Fruit fly (Drosophila melanogaster) whole organism, embryonic: Measurements from ENCODE around the gene CG10803.

Experiments used
- BtbVII ChIP-seq: fragments of 200-800 bp; sonication (Bioruptor generic); optimal IDR thresholded peaks from 3 replicates; lab custom pipeline; 2017; ENCODE audit warnings: missing biosample characterization, mild to moderate bottlenecking, missing genetic modification characterization
- CG11504 ChIP-seq: fragments of 200-800 bp; sonication (Bioruptor generic); optimal IDR thresholded peaks from 3 replicates; lab custom pipeline; 2019; ENCODE audit warnings: missing biosample characterization, mild to moderate bottlenecking, missing genetic modification characterization, moderate library complexity
- CG12391 ChIP-seq: fragments of 200-800 bp; sonication (Bioruptor generic); optimal IDR thresholded peaks from 3 replicates; lab custom pipeline; 2018; ENCODE audit warnings: missing biosample characterization, mild to moderate bottlenecking, missing genetic modification characterization, moderate library complexity
- CG12942 ChIP-seq: fragments of 200-800 bp; sonication (Bioruptor generic); optimal IDR thresholded peaks from 3 replicates; lab custom pipeline; 2016; ENCODE audit warnings: missing biosample characterization, missing genetic modification characterization
- CG13894 ChIP-seq: fragments of 200-800 bp; sonication (Bioruptor generic); optimal IDR thresholded peaks from 3 replicates; lab custom pipeline; 2018; ENCODE audit warnings: missing biosample characterization, mild to moderate bottlenecking, missing genetic modification characterization, moderate library complexity
- CG15269 ChIP-seq: fragments of 200-800 bp; sonication (Bioruptor generic); optimal IDR thresholded peaks from 2 replicates; lab custom pipeline; 2018; ENCODE audit warnings: missing biosample characterization, mild to moderate bottlenecking, missing genetic modification characterization, moderate library complexity
- CG17385 ChIP-seq: fragments of 200-800 bp; sonication (Bioruptor generic); optimal IDR thresholded peaks from 3 replicates; lab custom pipeline; 2018; ENCODE audit warnings: missing biosample characterization, mild to moderate bottlenecking, missing genetic modification characterization
- CG2120 ChIP-seq: fragments of 200-800 bp; sonication (Bioruptor generic); optimal IDR thresholded peaks from 3 replicates; lab custom pipeline; 2016; ENCODE audit warnings: missing biosample characterization, missing genetic modification characterization
- CG31365 ChIP-seq: fragments of 200-800 bp; sonication (Bioruptor generic); optimal IDR thresholded peaks from 2 replicates; lab custom pipeline; 2018; ENCODE audit warnings: missing biosample characterization, mild to moderate bottlenecking, missing genetic modification characterization
- CG32532 ChIP-seq: fragments of 200-800 bp; sonication (Bioruptor generic); IDR thresholded peaks from 2 replicates; pipeline ENCODE4 v1.3.6; 2022; ENCODE audit warnings: missing biosample characterization, missing genetic modification characterization
- CG3847 ChIP-seq: fragments of 200-800 bp; sonication (Bioruptor generic); IDR thresholded peaks from 2 replicates; pipeline ENCODE4 v1.3.6; 2022; ENCODE audit warnings: missing biosample characterization, missing genetic modification characterization
- CG43689 ChIP-seq: fragments of 200-800 bp; sonication (Bioruptor generic); IDR thresholded peaks from 2 replicates; pipeline ENCODE4 v1.3.6; 2022; ENCODE audit warnings: missing biosample characterization, missing genetic modification characterization
- CG5180 ChIP-seq: fragments of 200-800 bp; sonication (Bioruptor generic); optimal IDR thresholded peaks from 3 replicates; lab custom pipeline; 2017; ENCODE audit warnings: missing biosample characterization, missing genetic modification characterization, mild to moderate bottlenecking, moderate library complexity, missing genetic modification reagents
- CG5245 ChIP-seq: fragments of 200-800 bp; sonication (Bioruptor generic); optimal IDR thresholded peaks from 3 replicates; lab custom pipeline; 2016; ENCODE audit warnings: missing biosample characterization, missing genetic modification characterization
- CG7271 ChIP-seq: fragments of 200-800 bp; sonication (Bioruptor generic); optimal IDR thresholded peaks from 2 replicates; lab custom pipeline; 2018; ENCODE audit warnings: missing biosample characterization, mild to moderate bottlenecking, missing genetic modification characterization, moderate library complexity
- CG7839 ChIP-seq: fragments of 200-800 bp; sonication (Bioruptor generic); optimal IDR thresholded peaks from 3 replicates; lab custom pipeline; 2018; ENCODE audit warnings: missing biosample characterization, mild to moderate bottlenecking, missing genetic modification characterization, moderate library complexity
- CG8281 ChIP-seq: fragments of 200-800 bp; sonication (Bioruptor generic); optimal IDR thresholded peaks from 2 replicates; lab custom pipeline; 2018; ENCODE audit warnings: missing biosample characterization, mild to moderate bottlenecking, missing genetic modification characterization, moderate library complexity
- CG8290 ChIP-seq, 3 experiments: fragments of 200-800 bp; sonication (Bioruptor generic); optimal IDR thresholded peaks; 2 replicates each; lab custom pipeline; 2016 to 2019; ENCODE audit warnings: missing biosample characterization in 3 of 3, missing genetic modification characterization in 3 of 3, mild to moderate bottlenecking in 2 of 3, moderate library complexity in 1 of 3
- Drgx ChIP-seq: fragments of 200-800 bp; sonication (Bioruptor generic); IDR thresholded peaks from 2 replicates; pipeline ENCODE4 v1.3.6; 2022; ENCODE audit warnings: missing biosample characterization, missing genetic modification characterization
- Fer1 ChIP-seq: fragments of 200-800 bp; sonication (Bioruptor generic); optimal IDR thresholded peaks from 2 replicates; lab custom pipeline; 2017; ENCODE audit warnings: missing biosample characterization, mild to moderate bottlenecking, missing genetic modification characterization
- HLHmδ ChIP-seq: fragments of 200-800 bp; sonication (Bioruptor generic); optimal IDR thresholded peaks from 2 replicates; lab custom pipeline; 2018; ENCODE audit warnings: missing biosample characterization, mild to moderate bottlenecking, missing genetic modification characterization, moderate library complexity
- Hand ChIP-seq: fragments of 200-800 bp; sonication (Bioruptor generic); optimal IDR thresholded peaks from 2 replicates; lab custom pipeline; 2017; ENCODE audit warnings: mild to moderate bottlenecking, missing biosample characterization, missing genetic modification reagents, missing genetic modification characterization
- Hsf ChIP-seq: fragments of 200-800 bp; sonication (Bioruptor generic); optimal IDR thresholded peaks from 3 replicates; lab custom pipeline; 2016; ENCODE audit warnings: missing biosample characterization, missing genetic modification characterization
- Med ChIP-seq: fragments of 200-800 bp; sonication (Bioruptor generic); peaks from one replicate; lab custom pipeline; 2016; ENCODE audit warnings: missing biosample characterization, missing genetic modification characterization, mild to moderate bottlenecking, inconsistent platforms, moderate library complexity
- Rfx ChIP-seq: fragments of 200-800 bp; sonication (Bioruptor generic); IDR thresholded peaks from 2 replicates; pipeline ENCODE4 v1.3.6; 2022; ENCODE audit warnings: missing biosample characterization, missing genetic modification characterization
- Sox102F ChIP-seq: fragments of 200-800 bp; sonication (Bioruptor generic); optimal IDR thresholded peaks from 2 replicates; lab custom pipeline; 2018; ENCODE audit warnings: missing biosample characterization, mild to moderate bottlenecking, missing genetic modification characterization, moderate library complexity
- al ChIP-seq: fragments of 200-800 bp; sonication (Bioruptor generic); IDR thresholded peaks from 2 replicates; pipeline ENCODE4 v1.3.6; 2022; ENCODE audit warnings: missing biosample characterization, missing genetic modification characterization
- crc ChIP-seq: fragments of 200-800 bp; sonication (Bioruptor generic); optimal IDR thresholded peaks from 2 replicates; lab custom pipeline; 2016; ENCODE audit warnings: missing biosample characterization, missing genetic modification characterization
- crol ChIP-seq: fragments of 200-800 bp; sonication (Bioruptor generic); IDR thresholded peaks from 2 replicates; pipeline ENCODE4 v1.3.6; 2022; ENCODE audit warnings: missing biosample characterization, missing genetic modification characterization
- fd3F ChIP-seq: fragments of 200-800 bp; sonication (Bioruptor generic); optimal IDR thresholded peaks from 2 replicates; lab custom pipeline; 2018; ENCODE audit warnings: missing biosample characterization, mild to moderate bottlenecking, missing genetic modification characterization, moderate library complexity
- gem ChIP-seq: fragments of 200-800 bp; sonication (Bioruptor generic); optimal IDR thresholded peaks from 2 replicates; lab custom pipeline; 2019; ENCODE audit warnings: missing biosample characterization, mild to moderate bottlenecking, missing genetic modification characterization, moderate library complexity
- hkb ChIP-seq, 2 experiments: fragments of 200-800 bp in 1 of 2; fragments of >200 bp in 1 of 2; sonication (Bioruptor generic) in 1 of 2; IDR thresholded peaks in 1 of 2; optimal IDR thresholded peaks in 1 of 2; 2 replicates each; pipeline versions ENCODE4 v1.3.6 to Lab custom; 2017 to 2022; ENCODE audit warnings: missing biosample characterization in 1 of 2, missing genetic modification characterization in 1 of 2
- lmd ChIP-seq: fragments of 200-800 bp; sonication (Bioruptor generic); IDR thresholded peaks from 2 replicates; pipeline ENCODE4 v1.3.6; 2022; ENCODE audit warnings: missing biosample characterization, missing genetic modification characterization
- org-1 ChIP-seq: fragments of 200-800 bp; sonication (Bioruptor generic); optimal IDR thresholded peaks from 2 replicates; lab custom pipeline; 2017; ENCODE audit warnings: missing biosample characterization, missing genetic modification characterization
- sens ChIP-seq: fragments of 200-800 bp; sonication (Bioruptor generic); peaks from one replicate; lab custom pipeline; 2016; ENCODE audit warnings: missing biosample characterization, missing genetic modification characterization
- shn ChIP-seq: fragments of 200-800 bp; sonication (Bioruptor generic); optimal IDR thresholded peaks from 3 replicates; lab custom pipeline; 2016; ENCODE audit warnings: missing biosample characterization, missing genetic modification characterization
- slbo ChIP-seq: fragments of 200-800 bp; sonication (Bioruptor generic); IDR thresholded peaks from 2 replicates; pipeline ENCODE4 v1.3.6; 2022; ENCODE audit warnings: missing biosample characterization, missing genetic modification characterization
- sr ChIP-seq: fragments of 200-800 bp; sonication (Bioruptor generic); IDR thresholded peaks from 3 replicates; pipeline ENCODE4 v1.3.6; 2022; ENCODE audit warnings: missing biosample characterization, missing genetic modification characterization
- trh ChIP-seq: fragments of 200-800 bp; sonication (Bioruptor generic); optimal IDR thresholded peaks from 2 replicates; lab custom pipeline; 2016; ENCODE audit warnings: missing biosample characterization, missing genetic modification characterization
- vfl ChIP-seq: fragments of 200-800 bp; sonication (Bioruptor generic); optimal IDR thresholded peaks from 2 replicates; lab custom pipeline; 2016; ENCODE audit warnings: missing biosample characterization, missing genetic modification characterization
- vvl ChIP-seq: fragments of 200-800 bp; sonication (Bioruptor generic); IDR thresholded peaks from 2 replicates; pipeline ENCODE4 v1.3.6; 2022; ENCODE audit warnings: missing biosample characterization, missing genetic modification characterization
- zfh2 ChIP-seq: fragments of 200-800 bp; sonication (Bioruptor generic); optimal IDR thresholded peaks from 2 replicates; lab custom pipeline; 2016; ENCODE audit warnings: missing biosample characterization, missing genetic modification characterization

The CG10803 gene

DNA sequence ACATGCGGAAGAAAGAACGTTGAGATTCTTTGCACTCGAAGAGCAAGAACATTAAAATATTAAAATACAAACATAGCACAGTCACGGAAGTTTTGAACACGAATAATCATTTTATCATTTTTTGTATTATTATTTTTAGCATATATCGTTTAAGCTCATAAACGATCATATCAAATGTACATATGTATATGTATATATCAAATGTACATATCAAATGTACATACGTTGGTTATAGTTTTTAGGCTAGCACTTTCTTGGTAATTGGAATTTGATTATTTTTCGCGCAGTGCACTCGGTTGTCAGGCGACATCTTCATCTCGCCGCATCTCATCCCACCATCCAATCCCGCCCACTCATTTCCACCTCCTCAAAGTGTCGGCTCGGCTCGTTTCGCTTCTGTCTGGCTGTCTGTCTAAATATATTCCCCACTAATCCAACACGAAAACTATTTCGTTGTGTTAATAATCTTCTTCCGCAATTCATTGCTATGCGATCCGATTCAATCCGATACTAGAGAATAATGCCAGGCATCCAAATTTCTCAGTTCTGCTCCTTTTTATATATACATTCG is 29.9 kb upstream of the CG10803 start (continued):
- no peak for TF ChIP-seq hkb (optimal IDR thresholded peaks at IDR 0.05; lab: Kevin White, UChicago)
- TF ChIP-seq hkb (GFP tag; IDR thresholded peaks at IDR 0.05; lab: Robert Waterston, UW): 0 out of 2 replicates have a peak, but pooled peaks have one; percentile 25
- TF ChIP-seq CG11504 (tag; lab: Kevin White, UChicago): peak; percentile 64
- peak; percentile 47 for TF ChIP-seq CG12391 (tag; lab: Kevin White, UChicago)
- TF ChIP-seq sr: peak; percentile 91
- no peak for TF ChIP-seq CG8290 (GFP tag; optimal IDR thresholded peaks at IDR 0.05; lab: Kevin White, UChicago)
- TF ChIP-seq CG8290 (tag; optimal IDR thresholded peaks at IDR 0.05; lab: Kevin White, UChicago): peak in 1 of 2 experiments; percentile 10
- no peak for TF ChIP-seq CG31365 (tag; lab: Kevin White, UChicago)
- no peak for TF ChIP-seq HLHmδ (GFP tag; lab: Kevin White, UChicago)
- peak; percentile 33 for TF ChIP-seq CG5180 (GFP tag; lab: Kevin White, UChicago)
- peak; percentile 27 for TF ChIP-seq CG17385
- TF ChIP-seq BtbVII (GFP tag; lab: Kevin White, UChicago): peak; percentile 16
- TF ChIP-seq CG3847: no peak
- peak; percentile 33; the same call in 1 of the 2 replicates for TF ChIP-seq Rfx (GFP tag; lab: Robert Waterston, UW)

DNA sequence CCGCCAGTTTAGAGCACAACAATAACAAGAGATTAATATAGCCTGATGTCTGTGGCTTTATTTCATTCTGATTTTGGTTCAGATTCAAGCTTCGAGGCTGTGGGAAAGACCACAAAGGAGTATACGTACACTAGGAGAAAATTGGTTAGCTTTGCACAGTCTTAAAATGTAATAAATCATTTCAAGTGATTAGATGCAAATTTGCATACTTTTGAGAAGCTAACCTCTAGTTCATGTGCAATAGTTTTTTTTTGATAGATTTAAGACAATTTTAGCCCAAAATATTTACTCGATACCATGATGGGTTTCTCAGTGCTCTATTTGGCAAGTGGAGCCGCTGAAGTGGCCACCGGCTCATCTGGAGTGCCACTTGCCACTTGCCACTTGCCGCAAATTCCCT is 27.9 kb upstream of the CG10803 start:
- TF ChIP-seq gem (tag; lab: Kevin White, UChicago) (peak; percentile 15), trh (GFP tag; lab: Kevin White, UChicago) (no peak), CG32532 (GFP tag; lab: Robert Waterston, UW) (peak; percentile 25; the same call in 1 of the 2 replicates), vfl (GFP tag; lab: Kevin White, UChicago) (no peak), lmd (GFP tag; lab: Robert Waterston, UW) (peak; percentile 25; the same call in 1 of the 2 replicates), Sox102F (peak; percentile 2), fd3F (GFP tag; lab: Kevin White, UChicago) (no peak), crc (no peak), CG13894 (tag; lab: Kevin White, UChicago) (peak; percentile 27), slbo (GFP tag; lab: Robert Waterston, UW) (peak; percentile 53), Hsf (peak; percentile 5), CG12942 (GFP tag; lab: Kevin White, UChicago) (no peak), CG7839 (no peak), al (0 out of 2 replicates have a peak, but pooled peaks have one; percentile 10), CG2120 (GFP tag; lab: Kevin White, UChicago) (peak; percentile 16), crol (GFP tag; lab: Robert Waterston, UW) (no peak), shn (GFP tag; lab: Kevin White, UChicago) (no peak), vvl (no peak), CG8281 (tag; lab: Kevin White, UChicago) (no peak), CG15269 (tag; lab: Kevin White, UChicago) (no peak), zfh2 (no peak), CG7271 (tag; lab: Kevin White, UChicago) (no peak), CG5180 (GFP tag; lab: Kevin White, UChicago) (no peak), CG43689 (GFP tag; lab: Robert Waterston, UW) (no peak), Fer1 (GFP tag; lab: Kevin White, UChicago) (no peak), CG5245 (GFP tag; lab: Kevin White, UChicago) (no peak), Drgx (peak; percentile 54), org-1 (GFP tag; lab: Kevin White, UChicago) (no peak), sens (GFP tag; lab: Kevin White, UChicago) (peak; percentile 73), Hand (GFP tag; lab: Kevin White, UChicago) (no peak), Med (GFP tag; lab: Kevin White, UChicago) (peak; percentile 43)
- TF ChIP-seq, all 482 proteins: peak for 12
